Fruit fly (Drosophila melanogaster): ENCODE measurements around the gene Chchd2.
A peak's percentile ranks its signal among the peaks of the same experiment; 100 is the strongest.

Gene Chchd2

DNA sequence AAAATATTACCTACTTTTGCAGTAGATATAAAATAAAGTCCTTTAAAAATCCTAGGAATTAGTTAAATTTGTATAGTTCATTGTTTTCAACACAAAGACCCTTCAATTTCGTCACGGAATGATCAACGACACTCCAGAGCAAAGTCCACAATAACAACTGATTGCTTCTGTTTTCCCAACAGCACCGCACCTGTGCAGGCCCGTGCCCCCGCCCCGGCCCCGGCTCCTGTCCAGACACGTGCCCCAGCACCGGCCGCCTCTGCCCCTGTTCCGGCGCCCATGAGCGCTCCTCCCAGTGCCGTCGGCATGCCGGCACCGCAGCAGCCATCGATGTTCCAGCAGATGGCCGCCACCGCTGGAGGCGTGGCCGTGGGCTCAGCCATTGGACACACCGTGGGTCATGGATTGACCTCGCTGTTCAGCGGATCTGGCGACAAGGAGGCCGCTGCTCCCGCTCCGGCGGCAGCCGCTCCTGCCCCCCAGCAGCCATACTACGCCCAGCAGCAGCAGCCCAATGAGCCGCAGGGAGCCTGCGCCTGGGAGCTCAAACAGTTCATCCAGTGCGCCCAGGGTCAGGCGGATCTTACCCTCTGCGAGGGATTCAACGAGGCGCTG, 958 bp downstream of the Chchd2 start:
- TF ChIP-seq GATAd (GFP tag; optimal IDR thresholded peaks at IDR 0.05), result no peak
- TF ChIP-seq Dfd (GFP tag; optimal IDR thresholded peaks at IDR 0.05), result peak; percentile 98

DNA sequence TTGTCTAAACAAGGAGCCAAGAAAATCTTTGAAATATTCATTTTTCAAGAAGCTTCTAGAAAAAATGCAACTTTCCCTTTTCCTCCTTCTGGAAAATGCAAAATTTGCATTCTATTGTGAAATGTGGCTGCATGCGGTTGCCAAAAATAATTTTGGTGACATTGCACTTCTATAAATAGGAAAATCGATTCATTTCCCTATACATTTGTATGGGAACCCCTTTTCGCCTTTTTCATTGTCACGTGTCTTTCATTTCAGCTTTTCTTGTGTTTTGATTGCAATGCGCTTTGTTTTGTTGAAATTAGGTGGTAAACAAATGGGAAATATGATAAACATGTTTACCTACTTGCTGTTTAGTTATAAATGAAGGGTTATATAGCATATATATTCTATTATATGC, 1.9 kb downstream of the Chchd2 start:
- TF ChIP-seq dl (GFP tag; optimal IDR thresholded peaks at IDR 0.05; ENCODE audit: insufficient read depth in 1 of 2, partially characterized antibody in 2 of 2) (no peak), Rel (GFP tag; optimal IDR thresholded peaks at IDR 0.05) (no peak), Rel (tag; optimal IDR thresholded peaks at IDR 0.05) (peak; percentile 84)

DNA sequence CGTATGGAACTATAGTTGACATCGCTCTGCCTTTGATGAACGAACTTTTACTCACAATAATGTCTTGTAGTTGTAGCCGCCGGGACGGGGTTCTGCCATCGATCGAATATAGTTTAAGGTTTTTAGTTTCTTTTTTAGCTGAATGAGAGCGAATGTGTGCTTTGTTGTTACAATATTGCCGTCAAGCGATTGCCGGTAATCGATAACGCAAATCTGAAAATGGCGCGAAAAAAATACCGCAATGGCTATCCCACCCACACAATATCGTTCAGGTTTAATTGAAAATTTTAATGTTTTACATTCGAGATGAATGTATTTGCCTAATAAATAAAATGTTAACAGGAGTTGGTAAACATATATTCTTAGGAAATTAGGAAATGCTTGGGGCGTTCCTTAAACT, 10.3 kb downstream of the Chchd2 start, which contains the start of gene xmas:
Gene xmas, minus strand, starts transcription at position 191 of the 400 bp plus-strand sequence.
- no peak for TF ChIP-seq CG32264 (GFP tag; optimal IDR thresholded peaks at IDR 0.05)
- no peak for TF ChIP-seq Abd-B (GFP tag; optimal IDR thresholded peaks at IDR 0.05)
- no peak for TF ChIP-seq Myc (optimal IDR thresholded peaks at IDR 0.05)
- no peak for TF ChIP-seq Mio (GFP tag; optimal IDR thresholded peaks at IDR 0.05)
- TF ChIP-seq Hr83 (GFP tag; optimal IDR thresholded peaks at IDR 0.05; ENCODE audit: poor library complexity, severe bottlenecking), result no peak
- TF ChIP-seq sage (GFP tag; optimal IDR thresholded peaks at IDR 0.05), result no peak
- TF ChIP-seq woc (GFP tag; optimal IDR thresholded peaks at IDR 0.05), result no peak
- no peak for TF ChIP-seq Hr78 (GFP tag; optimal IDR thresholded peaks at IDR 0.05)
- no peak for TF ChIP-seq psq (GFP tag; optimal IDR thresholded peaks at IDR 0.05)
- no peak for TF ChIP-seq jim (GFP tag; optimal IDR thresholded peaks at IDR 0.05)
- no peak for TF ChIP-seq Dfd (GFP tag; optimal IDR thresholded peaks at IDR 0.05)
- no peak for TF ChIP-seq CrebA (GFP tag; optimal IDR thresholded peaks at IDR 0.05; ENCODE audit: borderline replicate concordance)
- no peak for TF ChIP-seq foxo (GFP tag; optimal IDR thresholded peaks at IDR 0.05)
- no peak for TF ChIP-seq Rel (GFP tag; optimal IDR thresholded peaks at IDR 0.05)
- TF ChIP-seq Rel (tag; optimal IDR thresholded peaks at IDR 0.05), result no peak

DNA sequence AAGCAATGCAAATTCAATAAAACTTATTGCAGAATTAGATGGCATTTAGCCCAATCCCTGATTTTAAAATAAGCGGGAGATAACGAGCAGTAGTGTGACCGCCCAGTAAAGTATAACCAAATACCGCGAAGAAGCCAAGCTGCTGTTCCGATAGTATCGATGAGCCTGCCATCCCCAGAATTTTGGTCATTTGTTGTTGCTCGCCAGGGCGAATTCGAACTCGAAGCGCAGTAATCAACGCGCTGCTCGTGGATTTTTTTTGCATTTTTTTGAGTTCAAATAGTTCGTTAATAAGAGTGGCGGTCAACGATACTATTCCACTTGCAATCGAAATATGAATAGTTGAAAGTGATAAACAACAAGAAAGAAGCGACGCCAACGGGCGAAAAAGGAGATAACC, 11.0 kb downstream of the Chchd2 start, which contains the start of gene baz:
Gene baz, plus strand, starts transcription at position 188 of the 400 bp plus-strand sequence.
- TF ChIP-seq Jra (GFP tag; optimal IDR thresholded peaks at IDR 0.05), result no peak
- no peak for TF ChIP-seq N (GFP tag; optimal IDR thresholded peaks at IDR 0.05)
- TF ChIP-seq foxo (GFP tag; optimal IDR thresholded peaks at IDR 0.05), result no peak
- TF ChIP-seq dsf (GFP tag; optimal IDR thresholded peaks at IDR 0.05; ENCODE audit: borderline replicate concordance), result no peak
- TF ChIP-seq fru (GFP tag; optimal IDR thresholded peaks at IDR 0.05), result no peak
- TF ChIP-seq psq (GFP tag; optimal IDR thresholded peaks at IDR 0.05), result peak; percentile 1
- TF ChIP-seq CrebA (GFP tag; optimal IDR thresholded peaks at IDR 0.05; ENCODE audit: borderline replicate concordance), result no peak
- no peak for TF ChIP-seq CG32264 (GFP tag; optimal IDR thresholded peaks at IDR 0.05)
- peak; percentile 12 for TF ChIP-seq Sp1 (GFP tag; optimal IDR thresholded peaks at IDR 0.05)
- TF ChIP-seq br (GFP tag; optimal IDR thresholded peaks at IDR 0.05), result no peak
- no peak for TF ChIP-seq dmrt93B (GFP tag; optimal IDR thresholded peaks at IDR 0.05)
- TF ChIP-seq brk (GFP tag; optimal IDR thresholded peaks at IDR 0.05), result no peak
- TF ChIP-seq Vsx2 (GFP tag; optimal IDR thresholded peaks at IDR 0.05; ENCODE audit: partially characterized antibody), result no peak
- no peak for TF ChIP-seq Rel (GFP tag; optimal IDR thresholded peaks at IDR 0.05)
- peak; percentile 59 for TF ChIP-seq Rel (tag; optimal IDR thresholded peaks at IDR 0.05)
- TF ChIP-seq ey (GFP tag; optimal IDR thresholded peaks at IDR 0.05), result no peak
- no peak for TF ChIP-seq Hr83 (GFP tag; optimal IDR thresholded peaks at IDR 0.05; ENCODE audit: poor library complexity, severe bottlenecking)
- no peak for TF ChIP-seq sv (GFP tag; optimal IDR thresholded peaks at IDR 0.05)
- no peak for TF ChIP-seq lola (GFP tag; optimal IDR thresholded peaks at IDR 0.05)

DNA sequence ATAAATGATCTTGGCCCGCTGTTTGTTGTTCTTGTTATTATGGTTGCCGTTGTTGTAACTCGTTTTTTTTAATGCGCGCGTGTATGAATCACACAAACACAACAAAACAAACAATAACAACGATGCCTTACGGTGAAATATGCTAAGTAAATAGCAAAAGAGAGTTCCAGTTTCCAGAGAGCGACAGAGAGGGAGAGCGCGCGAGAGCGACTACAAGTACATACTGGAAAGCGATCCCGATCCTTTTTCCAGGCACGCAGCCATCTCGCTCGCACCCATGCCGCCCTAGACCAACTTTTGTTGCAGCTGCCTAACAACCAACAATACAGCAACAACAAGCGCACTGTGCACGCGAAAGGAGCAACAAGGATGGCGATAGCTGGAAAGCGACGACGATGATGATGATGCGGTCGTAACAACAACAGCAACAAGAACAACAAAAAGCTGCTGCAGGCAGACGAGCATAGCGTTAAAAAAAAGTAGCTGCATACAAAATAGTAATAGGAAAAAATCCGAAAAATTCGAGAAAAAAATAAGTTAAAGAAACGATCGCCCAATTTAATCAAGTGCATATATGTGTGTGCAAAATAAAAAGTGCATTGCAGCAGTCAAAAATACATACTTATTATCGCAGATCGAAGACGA, 11.7 kb downstream of the Chchd2 start:
- peak; percentile 52 for TF ChIP-seq Dif (GFP tag; optimal IDR thresholded peaks at IDR 0.05; ENCODE audit: partially characterized antibody)
- TF ChIP-seq Dfd (GFP tag; optimal IDR thresholded peaks at IDR 0.05), result no peak
- no peak for TF ChIP-seq Hnf4 (GFP tag; optimal IDR thresholded peaks at IDR 0.05)
- TF ChIP-seq N (GFP tag; optimal IDR thresholded peaks at IDR 0.05), result no peak
- no peak for TF ChIP-seq Hr83 (GFP tag; optimal IDR thresholded peaks at IDR 0.05; ENCODE audit: poor library complexity, severe bottlenecking)
- TF ChIP-seq Vsx2 (GFP tag; optimal IDR thresholded peaks at IDR 0.05; ENCODE audit: partially characterized antibody), result no peak
- no peak for TF ChIP-seq CG9705 (GFP tag; optimal IDR thresholded peaks at IDR 0.05)

All from whole organism, wandering third instar larva.